Fruit fly (Drosophila melanogaster) whole organism, embryonic: ENCODE results near the gene CG3777.

Experiments used
- Ada2b ChIP-seq: fragments of 200-800 bp; sonication (Bioruptor generic); IDR thresholded peaks from 2 replicates; pipeline ENCODE4 v1.3.6; 2022; ENCODE audit warnings: missing biosample characterization, missing genetic modification characterization
- Blimp-1 ChIP-seq: fragments of 200-800 bp; sonication (Bioruptor generic); optimal IDR thresholded peaks from 3 replicates; lab custom pipeline; 2018; ENCODE audit warnings: missing biosample characterization, missing genetic modification characterization, mild to moderate bottlenecking, moderate library complexity, missing genetic modification reagents
- CG10431 ChIP-seq: fragments of 200-800 bp; sonication (Bioruptor generic); optimal IDR thresholded peaks from 3 replicates; lab custom pipeline; 2018; ENCODE audit warnings: missing biosample characterization, mild to moderate bottlenecking, missing genetic modification characterization
- CG10543 ChIP-seq: fragments of 200-800 bp; sonication (Bioruptor generic); optimal IDR thresholded peaks from 3 replicates; lab custom pipeline; 2017; ENCODE audit warnings: missing biosample characterization, mild to moderate bottlenecking, missing genetic modification characterization, moderate library complexity
- CG11504 ChIP-seq: fragments of 200-800 bp; sonication (Bioruptor generic); optimal IDR thresholded peaks from 3 replicates; lab custom pipeline; 2019; ENCODE audit warnings: missing biosample characterization, mild to moderate bottlenecking, missing genetic modification characterization, moderate library complexity
- CG13424 ChIP-seq: fragments of 200-800 bp; sonication (Bioruptor generic); optimal IDR thresholded peaks from 2 replicates; lab custom pipeline; 2019; ENCODE audit warnings: missing biosample characterization, mild to moderate bottlenecking, missing genetic modification characterization, moderate library complexity
- CG13775 ChIP-seq: fragments of 200-800 bp; sonication (Bioruptor generic); optimal IDR thresholded peaks from 3 replicates; lab custom pipeline; 2017; ENCODE audit warnings: missing biosample characterization, mild to moderate bottlenecking, missing genetic modification characterization
- CG15269 ChIP-seq: fragments of 200-800 bp; sonication (Bioruptor generic); optimal IDR thresholded peaks from 2 replicates; lab custom pipeline; 2018; ENCODE audit warnings: missing biosample characterization, mild to moderate bottlenecking, missing genetic modification characterization, moderate library complexity
- CG15601 ChIP-seq: fragments of 200-800 bp; sonication (Bioruptor generic); optimal IDR thresholded peaks from 3 replicates; lab custom pipeline; 2019; ENCODE audit warnings: missing biosample characterization, mild to moderate bottlenecking, missing genetic modification characterization, moderate library complexity
- CG1602 ChIP-seq: fragments of 200-800 bp; sonication (Bioruptor generic); optimal IDR thresholded peaks from 3 replicates; lab custom pipeline; 2016; ENCODE audit warnings: missing biosample characterization, missing genetic modification characterization
- CG16815 ChIP-seq: fragments of 200-800 bp; sonication (Bioruptor generic); optimal IDR thresholded peaks from 3 replicates; lab custom pipeline; 2017; ENCODE audit warnings: missing biosample characterization, mild to moderate bottlenecking, missing genetic modification characterization
- CG17359 ChIP-seq: fragments of 200-800 bp; sonication (Bioruptor generic); optimal IDR thresholded peaks from 3 replicates; lab custom pipeline; 2018; ENCODE audit warnings: missing biosample characterization, mild to moderate bottlenecking, missing genetic modification characterization, moderate library complexity
- CG18262 ChIP-seq: fragments of 200-800 bp; optimal IDR thresholded peaks from 3 replicates; lab custom pipeline; 2019; ENCODE audit warnings: missing biosample characterization, mild to moderate bottlenecking, missing genetic modification characterization, moderate library complexity
- CG2129 ChIP-seq: fragments of 200-800 bp; sonication (Bioruptor generic); IDR thresholded peaks from 2 replicates; pipeline ENCODE4 v1.3.6; 2022; ENCODE audit warnings: missing biosample characterization, missing genetic modification characterization; ENCODE audit not compliant: partially characterized antibody
- CG2199 ChIP-seq: fragments of 200-800 bp; sonication (Bioruptor generic); IDR thresholded peaks from 3 replicates; pipeline ENCODE4 v1.3.6; 2022; ENCODE audit warnings: missing biosample characterization, missing genetic modification characterization
- CG2712 ChIP-seq: fragments of 200-800 bp; optimal IDR thresholded peaks from 3 replicates; lab custom pipeline; 2019; ENCODE audit warnings: missing biosample characterization, mild to moderate bottlenecking, missing genetic modification characterization, moderate library complexity
- CG30403 ChIP-seq: fragments of 200-800 bp; sonication (Bioruptor generic); optimal IDR thresholded peaks from 3 replicates; lab custom pipeline; 2016; ENCODE audit warnings: missing biosample characterization, missing genetic modification characterization
- CG6654 ChIP-seq: fragments of 200-800 bp; sonication (Bioruptor generic); optimal IDR thresholded peaks from 2 replicates; lab custom pipeline; 2017; ENCODE audit warnings: missing biosample characterization, mild to moderate bottlenecking, missing genetic modification characterization
- CG6813 ChIP-seq: fragments of 200-800 bp; sonication (Bioruptor generic); optimal IDR thresholded peaks from 2 replicates; lab custom pipeline; 2017; ENCODE audit warnings: missing biosample characterization, missing genetic modification characterization, mild to moderate bottlenecking, moderate library complexity, missing genetic modification reagents
- CG7556 ChIP-seq: fragments of 200-800 bp; sonication (Bioruptor generic); optimal IDR thresholded peaks from 2 replicates; lab custom pipeline; 2017; ENCODE audit warnings: missing biosample characterization, mild to moderate bottlenecking, missing genetic modification characterization
- CG7839 ChIP-seq: fragments of 200-800 bp; sonication (Bioruptor generic); optimal IDR thresholded peaks from 3 replicates; lab custom pipeline; 2018; ENCODE audit warnings: missing biosample characterization, mild to moderate bottlenecking, missing genetic modification characterization, moderate library complexity
- CG8478 ChIP-seq: fragments of >200 bp; optimal IDR thresholded peaks from 2 replicates; lab custom pipeline; 2018
- Dp ChIP-seq: fragments of 200-800 bp; sonication (Bioruptor generic); optimal IDR thresholded peaks from 2 replicates; lab custom pipeline; 2018; ENCODE audit warnings: missing biosample characterization, mild to moderate bottlenecking, missing genetic modification characterization, moderate library complexity
- Dref ChIP-seq: fragments of 200-800 bp; sonication (Bioruptor generic); IDR thresholded peaks from 2 replicates; pipeline ENCODE4 v1.3.6; 2022; ENCODE audit warnings: missing biosample characterization, missing genetic modification characterization
- Ets97D ChIP-seq: fragments of 200-800 bp; sonication (Bioruptor generic); optimal IDR thresholded peaks from 3 replicates; lab custom pipeline; 2016; ENCODE audit warnings: missing biosample characterization, missing genetic modification characterization
- Fer3 ChIP-seq: fragments of 200-800 bp; sonication (Bioruptor generic); optimal IDR thresholded peaks from 2 replicates; lab custom pipeline; 2018; ENCODE audit warnings: missing biosample characterization, mild to moderate bottlenecking, missing genetic modification characterization, moderate library complexity
- H15 ChIP-seq: fragments of 200-800 bp; sonication (Bioruptor generic); IDR thresholded peaks from 3 replicates; pipeline ENCODE4 v1.3.6; 2022; ENCODE audit warnings: missing biosample characterization, missing genetic modification characterization
- Hand ChIP-seq: fragments of 200-800 bp; sonication (Bioruptor generic); optimal IDR thresholded peaks from 2 replicates; lab custom pipeline; 2017; ENCODE audit warnings: mild to moderate bottlenecking, missing biosample characterization, missing genetic modification reagents, missing genetic modification characterization
- Hmr ChIP-seq: fragments of 200-800 bp; sonication (Bioruptor generic); optimal IDR thresholded peaks from 3 replicates; lab custom pipeline; 2017; ENCODE audit warnings: mild to moderate bottlenecking, missing biosample characterization, missing genetic modification reagents, missing genetic modification characterization
- Hr51 ChIP-seq, 2 experiments: fragments of 200-800 bp; sonication (Bioruptor generic); optimal IDR thresholded peaks; 2 replicates in 1 of 2; 3 replicates in 1 of 2; lab custom pipeline; 2016 to 2018; ENCODE audit warnings: missing biosample characterization in 2 of 2, missing genetic modification characterization in 2 of 2, mild to moderate bottlenecking in 1 of 2, moderate library complexity in 1 of 2
- Lpt ChIP-seq: fragments of >200 bp; optimal IDR thresholded peaks from 2 replicates; lab custom pipeline; 2018; ENCODE audit warnings: missing biosample characterization, missing genetic modification characterization
- Six4 ChIP-seq: fragments of 200-800 bp; sonication (Bioruptor generic); optimal IDR thresholded peaks from 2 replicates; lab custom pipeline; 2016; ENCODE audit warnings: missing biosample characterization, missing genetic modification characterization
- Trl ChIP-seq, 3 experiments: fragments of >200 bp in 2 of 3; fragments of 200-800 bp in 1 of 3; sonication (Bioruptor generic) in 1 of 3; optimal IDR thresholded peaks; 2 replicates in 1 of 3; 3 replicates in 2 of 3; lab custom pipeline; 2016 to 2017; ENCODE audit warnings: missing biosample characterization in 1 of 3, missing genetic modification characterization in 1 of 3
- bbx ChIP-seq: fragments of 200-800 bp; sonication (Bioruptor generic); IDR thresholded peaks from 2 replicates; pipeline ENCODE4 v1.3.6; 2022; ENCODE audit warnings: missing biosample characterization, missing genetic modification characterization; ENCODE audit not compliant: partially characterized antibody
- crc ChIP-seq: fragments of 200-800 bp; sonication (Bioruptor generic); optimal IDR thresholded peaks from 2 replicates; lab custom pipeline; 2016; ENCODE audit warnings: missing biosample characterization, missing genetic modification characterization
- dysf ChIP-seq: fragments of 200-800 bp; sonication (Bioruptor generic); IDR thresholded peaks from 3 replicates; pipeline ENCODE4 v1.3.6; 2022; ENCODE audit warnings: missing biosample characterization, missing genetic modification characterization
- emc ChIP-seq: fragments of 200-800 bp; sonication (Bioruptor generic); optimal IDR thresholded peaks from 2 replicates; lab custom pipeline; 2016; ENCODE audit warnings: missing biosample characterization, missing genetic modification characterization
- eyg ChIP-seq: fragments of 200-800 bp; sonication (Bioruptor generic); optimal IDR thresholded peaks from 3 replicates; lab custom pipeline; 2016; ENCODE audit warnings: missing biosample characterization, missing genetic modification characterization
- fd96Cb ChIP-seq: fragments of 200-800 bp; sonication (Bioruptor generic); optimal IDR thresholded peaks from 2 replicates; lab custom pipeline; 2018; ENCODE audit warnings: missing biosample characterization, mild to moderate bottlenecking, missing genetic modification characterization, moderate library complexity
- gem ChIP-seq: fragments of 200-800 bp; sonication (Bioruptor generic); optimal IDR thresholded peaks from 2 replicates; lab custom pipeline; 2019; ENCODE audit warnings: missing biosample characterization, mild to moderate bottlenecking, missing genetic modification characterization, moderate library complexity
- gsb ChIP-seq: fragments of 200-800 bp; sonication (Bioruptor generic); IDR thresholded peaks from 2 replicates; pipeline ENCODE4 v1.3.6; 2022; ENCODE audit warnings: missing biosample characterization, missing genetic modification characterization
- hth ChIP-seq: fragments of >200 bp; optimal IDR thresholded peaks from 2 replicates; lab custom pipeline; 2017; ENCODE audit warnings: inconsistent platforms
- odd ChIP-seq: fragments of 200-800 bp; sonication (Bioruptor generic); optimal IDR thresholded peaks from 2 replicates; lab custom pipeline; 2017; ENCODE audit warnings: missing biosample characterization, mild to moderate bottlenecking, missing genetic modification characterization
- pfk ChIP-seq: fragments of 200-800 bp; sonication (Bioruptor generic); optimal IDR thresholded peaks from 2 replicates; lab custom pipeline; 2018; ENCODE audit warnings: missing biosample characterization, mild to moderate bottlenecking, missing genetic modification characterization, moderate library complexity
- phol ChIP-seq: fragments of 200-800 bp; sonication (Bioruptor generic); optimal IDR thresholded peaks from 3 replicates; lab custom pipeline; 2018; ENCODE audit warnings: missing biosample characterization, mild to moderate bottlenecking, missing genetic modification characterization, moderate library complexity
- sim ChIP-seq: fragments of 200-800 bp; sonication (Bioruptor generic); IDR thresholded peaks from 2 replicates; pipeline ENCODE4 v1.3.6; 2022; ENCODE audit warnings: missing biosample characterization, missing genetic modification characterization
- stwl ChIP-seq: fragments of 200-800 bp; sonication (Bioruptor generic); optimal IDR thresholded peaks from 3 replicates; lab custom pipeline; 2018; ENCODE audit warnings: missing biosample characterization, mild to moderate bottlenecking, missing genetic modification characterization, moderate library complexity
- tgo ChIP-seq: fragments of 200-800 bp; sonication (Bioruptor generic); IDR thresholded peaks from 3 replicates; pipeline ENCODE4 v1.3.6; 2022; ENCODE audit warnings: missing biosample characterization, missing genetic modification characterization
- tio ChIP-seq: fragments of 200-800 bp; sonication (Bioruptor generic); optimal IDR thresholded peaks from 2 replicates; lab custom pipeline; 2017; ENCODE audit warnings: missing biosample characterization, missing genetic modification characterization, inconsistent platforms

The CG3777 gene

DNA sequence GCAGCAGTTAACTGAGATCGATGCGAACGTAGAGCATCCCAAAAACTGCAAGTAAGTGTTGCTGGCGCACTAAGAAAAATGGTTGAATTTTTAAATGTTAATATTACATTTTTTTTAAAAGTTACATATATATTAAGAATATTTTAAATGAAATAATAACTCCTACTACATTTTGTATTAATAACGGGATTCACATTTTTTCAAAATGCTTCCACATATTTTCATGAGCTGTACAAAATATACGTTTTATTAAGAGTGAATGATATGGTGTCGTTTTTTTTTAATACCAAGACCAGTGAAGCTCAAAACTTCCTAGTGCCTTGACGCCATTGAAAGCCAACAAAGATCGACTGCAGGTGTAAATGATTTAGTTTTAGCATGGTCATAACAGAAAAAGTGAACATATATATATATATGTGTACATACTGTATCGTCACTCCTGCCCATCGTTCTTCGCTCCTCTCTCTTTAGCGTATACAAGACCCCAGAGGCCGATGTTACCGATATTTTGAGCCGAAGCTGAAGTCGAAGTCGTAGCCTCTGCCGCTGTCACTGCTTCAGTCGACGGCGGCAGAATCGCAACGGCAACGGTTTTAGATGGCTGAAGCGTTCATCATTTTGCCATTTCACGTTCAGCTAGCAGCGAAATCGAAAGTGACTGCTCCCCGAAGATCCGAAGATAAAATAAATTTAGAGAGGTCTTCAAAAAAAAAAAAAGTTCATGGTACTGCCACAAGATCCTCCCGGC lies 63.1 kb downstream of the CG3777 start:
- TF ChIP-seq pfk (GFP tag; lab: Kevin White, UChicago) (no peak), fd96Cb (no peak), Hr51 (GFP tag; optimal IDR thresholded peaks at IDR 0.05; lab: Kevin White, UChicago) (peak in 1 of 2 experiments; percentile 77), CG2712 (tag; lab: Kevin White, UChicago) (peak; percentile 17), CG10543 (no peak), CG8478 (lab: Kevin White, UChicago) (no peak), gem (peak; percentile 55), CG2129 (no peak), stwl (tag; lab: Kevin White, UChicago) (no peak), dysf (0 out of 3 replicates have a peak, but pooled peaks have one; percentile 36), Ets97D (GFP tag; lab: Kevin White, UChicago) (no peak), crc (GFP tag; lab: Kevin White, UChicago) (no peak), CG1602 (GFP tag; lab: Kevin White, UChicago) (no peak), emc (GFP tag; lab: Kevin White, UChicago) (no peak), sim (GFP tag; lab: Robert Waterston, UW) (no peak), tio (GFP tag; lab: Kevin White, UChicago) (no peak), CG15269 (tag; lab: Kevin White, UChicago) (peak; percentile 44), Lpt (GFP tag; lab: Kevin White, UChicago) (no peak), CG7556 (GFP tag; lab: Kevin White, UChicago) (peak; percentile 9), CG13424 (tag; lab: Kevin White, UChicago) (peak; percentile 6), CG15601 (tag; lab: Kevin White, UChicago) (no peak), CG11504 (tag; lab: Kevin White, UChicago) (peak; percentile 57), Six4 (no peak), Dp (GFP tag; lab: Kevin White, UChicago) (no peak), CG30403 (GFP tag; lab: Kevin White, UChicago) (no peak), CG7839 (tag; lab: Kevin White, UChicago) (peak; percentile 13), H15 (GFP tag; lab: Robert Waterston, UW) (no peak), Blimp-1 (GFP tag; lab: Kevin White, UChicago) (peak; percentile 75), odd (GFP tag; lab: Kevin White, UChicago) (no peak), CG10431 (GFP tag; lab: Kevin White, UChicago) (no peak), bbx (GFP tag; lab: Robert Waterston, UW) (peak; percentile 35; the same call in 1 of the 2 replicates), Fer3 (no peak), phol (peak; percentile 3), Hmr (no peak), hth (no peak), CG18262 (peak; percentile 14), CG6654 (GFP tag; lab: Kevin White, UChicago) (no peak), eyg (GFP tag; lab: Kevin White, UChicago) (no peak), CG16815 (no peak), CG13775 (no peak), Trl (optimal IDR thresholded peaks at IDR 0.05; lab: Kevin White, UChicago) (no peak), Trl (GFP tag; optimal IDR thresholded peaks at IDR 0.05; lab: Kevin White, UChicago) (no peak), tgo (no peak), gsb (GFP tag; lab: Robert Waterston, UW) (no peak), Ada2b (GFP tag; lab: Robert Waterston, UW) (no peak), Dref (no peak), CG17359 (tag; lab: Kevin White, UChicago) (peak; percentile 15), CG6813 (GFP tag; lab: Kevin White, UChicago) (no peak), Hand (GFP tag; lab: Kevin White, UChicago) (no peak), CG2199 (no peak)
